Worm (Caenorhabditis elegans): ENCODE data around the gene agr-1.

Gene agr-1

ce11 chrII:6750929-6751328 is 24.0 kb downstream of the agr-1 start, which contains the start of gene F41G3.20:
TSS of gene F41G3.20 (minus strand) at chrII:6751029.
- no peak for TF ChIP-seq mec-3 (tag; optimal IDR thresholded peaks at IDR 0.05; ENCODE audit: borderline replicate concordance)
- TF ChIP-seq ceh-48 (tag; optimal IDR thresholded peaks at IDR 0.05): no peak
- TF ChIP-seq sdc-2 (tag; optimal IDR thresholded peaks at IDR 0.05): no peak
- TF ChIP-seq sox-4 (tag; optimal IDR thresholded peaks at IDR 0.05): no peak
- no peak for TF ChIP-seq lim-6 (tag; optimal IDR thresholded peaks at IDR 0.05)
- TF ChIP-seq nhr-11 (tag; optimal IDR thresholded peaks at IDR 0.05): no peak
- TF ChIP-seq tbx-2 (tag; optimal IDR thresholded peaks at IDR 0.05): no peak
- no peak for TF ChIP-seq ceh-14 (tag; optimal IDR thresholded peaks at IDR 0.05)
- TF ChIP-seq fkh-10 (GFP tag; optimal IDR thresholded peaks at IDR 0.05): no peak
- no peak for TF ChIP-seq unc-3 (GFP tag; conservative IDR thresholded peaks at IDR 0.05)
- no peak for TF ChIP-seq unc-3 (tag; optimal IDR thresholded peaks at IDR 0.05)

ce11 chrII:6749422-6749821 is 25.6 kb downstream of the agr-1 start, which contains the start of gene F41G3.10:
TSS of gene F41G3.10 (minus strand) at chrII:6749522.
- no peak for TF ChIP-seq sox-2 (GFP tag; IDR thresholded peaks at IDR 0.05)
- no peak for TF ChIP-seq K02D7.2 (tag; optimal IDR thresholded peaks at IDR 0.05)
- TF ChIP-seq Y22D7AL.16 (tag; optimal IDR thresholded peaks at IDR 0.05): no peak
- no peak for TF ChIP-seq ceh-2 (tag; optimal IDR thresholded peaks at IDR 0.05)
- TF ChIP-seq ceh-31 (tag; optimal IDR thresholded peaks at IDR 0.05): no peak

ce11 chrII:6746404-6746803 is 28.6 kb downstream of the agr-1 start, which contains the start of gene F41G3.5:
TSS of gene F41G3.5 (plus strand) at chrII:6746704.
- TF ChIP-seq sdc-2 (tag; optimal IDR thresholded peaks at IDR 0.05) (no peak), ceh-6 (GFP tag; optimal IDR thresholded peaks at IDR 0.05) (no peak), gmeb-2 (tag; optimal IDR thresholded peaks at IDR 0.05) (no peak), eyg-1 (tag; optimal IDR thresholded peaks at IDR 0.05) (no peak), fkh-6 (tag; optimal IDR thresholded peaks at IDR 0.05) (no peak), C38D4.7 (GFP tag; optimal IDR thresholded peaks at IDR 0.05) (no peak), zip-5 (tag; optimal IDR thresholded peaks at IDR 0.05) (no peak), ceh-34 (tag; optimal IDR thresholded peaks at IDR 0.05) (no peak), npax-4 (tag; optimal IDR thresholded peaks at IDR 0.05) (no peak), ceh-30 (tag; optimal IDR thresholded peaks at IDR 0.05) (no peak), F13H6.1 (tag; optimal IDR thresholded peaks at IDR 0.05) (no peak), sox-2 (GFP tag; IDR thresholded peaks at IDR 0.05) (no peak), K09A11.1 (tag; optimal IDR thresholded peaks at IDR 0.05; ENCODE audit: insufficient read depth) (no peak), pax-1 (tag; optimal IDR thresholded peaks at IDR 0.05) (no peak), unc-55 (GFP tag; optimal IDR thresholded peaks at IDR 0.05) (no peak), unc-3 (GFP tag; conservative IDR thresholded peaks at IDR 0.05) (no peak), unc-3 (tag; optimal IDR thresholded peaks at IDR 0.05) (no peak), ahr-1 (tag; optimal IDR thresholded peaks at IDR 0.05) (no peak)

ce11 chrII:6745783-6746182 is 29.2 kb downstream of the agr-1 start, which contains the start of gene ins-14:
TSS of gene ins-14 (minus strand) at chrII:6745814.
- TF ChIP-seq ama-1 (optimal IDR thresholded peaks at IDR 0.05) (no peak), ttx-3 (tag; optimal IDR thresholded peaks at IDR 0.05) (no peak), npax-4 (tag; optimal IDR thresholded peaks at IDR 0.05) (no peak), hlh-30 (tag; optimal IDR thresholded peaks at IDR 0.05; ENCODE audit: insufficient read depth) (no peak), unc-55 (GFP tag; optimal IDR thresholded peaks at IDR 0.05) (no peak), pqm-1 (tag; optimal IDR thresholded peaks at IDR 0.05) (no peak), pat-9 (tag; optimal IDR thresholded peaks at IDR 0.05) (no peak), rnt-1 (tag; optimal IDR thresholded peaks at IDR 0.05) (no peak), ceh-14 (tag; optimal IDR thresholded peaks at IDR 0.05) (no peak), nhr-232 (tag; optimal IDR thresholded peaks at IDR 0.05) (no peak), ceh-6 (GFP tag; optimal IDR thresholded peaks at IDR 0.05) (no peak), sox-2 (GFP tag; IDR thresholded peaks at IDR 0.05) (no peak), Y22D7AL.16 (tag; optimal IDR thresholded peaks at IDR 0.05) (no peak), ceh-48 (tag; optimal IDR thresholded peaks at IDR 0.05) (no peak), pros-1 (tag; optimal IDR thresholded peaks at IDR 0.05) (no peak)
